Worm (Caenorhabditis elegans): ENCODE results near the gene T07C4.12.

T07C4.12 gene

ce11 chrIII:10339949-10340348, 7.5 kb upstream of the T07C4.12 start:
- TF ChIP-seq elt-2 (tag; optimal IDR thresholded peaks at IDR 0.05) (no peak), efl-1 (optimal IDR thresholded peaks at IDR 0.05) (no peak), efl-1 (GFP tag; optimal IDR thresholded peaks at IDR 0.05 in 1 of 2) (peak in 1 of 2 experiments; percentile 56)

ce11 chrIII:10338992-10339852, 6.8 kb upstream of the T07C4.12 start:
- TF ChIP-seq nhr-71 (tag; optimal IDR thresholded peaks at IDR 0.05), result peak; percentile 37
- peak; percentile 37 for TF ChIP-seq nhr-90 (tag; optimal IDR thresholded peaks at IDR 0.05; ENCODE audit: poor library complexity)
- peak; percentile 88 for TF ChIP-seq nhr-85 (tag)
- TF ChIP-seq nhr-20 (tag; optimal IDR thresholded peaks at IDR 0.05), result peak; percentile 40
- TF ChIP-seq irx-1 (tag; optimal IDR thresholded peaks at IDR 0.05), result no peak
- TF ChIP-seq mef-2 (tag; optimal IDR thresholded peaks at IDR 0.05), result no peak
- TF ChIP-seq lin-14 (GFP tag; optimal IDR thresholded peaks at IDR 0.05), result peak; percentile 53
- no peak for TF ChIP-seq nhr-19 (GFP tag; conservative IDR thresholded peaks at IDR 0.05)
- peak; percentile 12; the same call in 1 of the 2 replicates for TF ChIP-seq grh-1 (GFP tag; IDR thresholded peaks at IDR 0.05)
- peak; percentile 27 for TF ChIP-seq snu-23 (GFP tag; optimal IDR thresholded peaks at IDR 0.05)
- peak in 1 of 6 experiments; percentile 67 for TF ChIP-seq elt-3 (tag; optimal IDR thresholded peaks at IDR 0.05)
- TF ChIP-seq fkh-4 (tag; optimal IDR thresholded peaks at IDR 0.05; ENCODE audit: borderline replicate concordance), result no peak
- TF ChIP-seq nhr-47 (tag; optimal IDR thresholded peaks at IDR 0.05), result peak; percentile 26
- no peak for TF ChIP-seq efl-1 (optimal IDR thresholded peaks at IDR 0.05)
- TF ChIP-seq efl-1 (GFP tag; optimal IDR thresholded peaks at IDR 0.05 in 1 of 2), result peak in 1 of 2 experiments; percentile 4
- TF ChIP-seq elt-2 (tag; optimal IDR thresholded peaks at IDR 0.05), result no peak
- TF ChIP-seq blmp-1 (tag; optimal IDR thresholded peaks at IDR 0.05), result peak; percentile 25
- no peak for TF ChIP-seq xbp-1 (tag; optimal IDR thresholded peaks at IDR 0.05)
- no peak for TF ChIP-seq zag-1 (tag; optimal IDR thresholded peaks at IDR 0.05)

ce11 chrIII:10337508-10338166, 5.2 kb upstream of the T07C4.12 start, which contains the start of gene ttr-15:
ttr-15 (plus strand) TSS chrIII:10337847.
- TF ChIP-seq ztf-11 (tag; optimal IDR thresholded peaks at IDR 0.05) (no peak), unc-30 (tag; optimal IDR thresholded peaks at IDR 0.05) (no peak), nhr-28 (tag; optimal IDR thresholded peaks at IDR 0.05) (no peak), egl-27 (tag; optimal IDR thresholded peaks at IDR 0.05) (no peak), rnt-1 (tag; optimal IDR thresholded peaks at IDR 0.05) (no peak), C34B4.2 (tag; optimal IDR thresholded peaks at IDR 0.05) (no peak), ets-5 (GFP tag; IDR thresholded peaks at IDR 0.05) (no peak), nhr-47 (tag; optimal IDR thresholded peaks at IDR 0.05) (peak; percentile 11), xbp-1 (tag; optimal IDR thresholded peaks at IDR 0.05) (no peak), mdl-1 (tag; optimal IDR thresholded peaks at IDR 0.05) (no peak), ceh-8 (GFP tag; optimal IDR thresholded peaks at IDR 0.05) (no peak), C16A3.4 (tag; optimal IDR thresholded peaks at IDR 0.05) (no peak), elt-3 (tag; optimal IDR thresholded peaks at IDR 0.05) (peak in 3 of 6 experiments; percentile 36 to 67 (median 48)), nhr-19 (GFP tag; conservative IDR thresholded peaks at IDR 0.05) (no peak; the same call in 1 of the 2 replicates), nhr-90 (tag; optimal IDR thresholded peaks at IDR 0.05; ENCODE audit: poor library complexity) (peak; percentile 38), pag-3 (tag; optimal IDR thresholded peaks at IDR 0.05; ENCODE audit: borderline replicate concordance, insufficient read depth) (no peak), lin-35 (GFP tag; optimal IDR thresholded peaks at IDR 0.05) (peak in 1 of 2 experiments; percentile 12), nhr-85 (tag) (peak; percentile 96), aha-1 (tag; optimal IDR thresholded peaks at IDR 0.05) (no peak), nhr-11 (tag; optimal IDR thresholded peaks at IDR 0.05) (no peak), swsn-7 (tag; optimal IDR thresholded peaks at IDR 0.05) (no peak), pax-3 (tag; optimal IDR thresholded peaks at IDR 0.05) (no peak), sptf-1 (tag; optimal IDR thresholded peaks at IDR 0.05) (no peak), ama-1 (optimal IDR thresholded peaks at IDR 0.05) (peak; percentile 44), alr-1 (tag; optimal IDR thresholded peaks at IDR 0.05; ENCODE audit: borderline replicate concordance) (no peak), mep-1 (tag; optimal IDR thresholded peaks at IDR 0.05) (peak; percentile 41), unc-98 (GFP tag; IDR thresholded peaks at IDR 0.05) (no peak), egl-13 (tag; optimal IDR thresholded peaks at IDR 0.05) (no peak), ztf-4 (tag; optimal IDR thresholded peaks at IDR 0.05) (no peak), vab-15 (tag; optimal IDR thresholded peaks at IDR 0.05) (no peak), unc-130 (tag; optimal IDR thresholded peaks at IDR 0.05) (no peak), dsc-1 (tag; optimal IDR thresholded peaks at IDR 0.05) (no peak), fkh-10 (GFP tag; optimal IDR thresholded peaks at IDR 0.05) (no peak)
